Fruit fly (Drosophila melanogaster) whole organism, prepupa: ENCODE data around the gene CG5708.

ENCODE experiments used
- CG10631 ChIP-seq: fragments of 200-800 bp; sonication (Bioruptor generic); optimal IDR thresholded peaks from 2 replicates; lab custom pipeline; 2016; ENCODE audit warnings: missing biosample characterization, missing genetic modification characterization
- CG34406 ChIP-seq: fragments of 200-800 bp; sonication (Bioruptor generic); optimal IDR thresholded peaks from 3 replicates; lab custom pipeline; 2016; ENCODE audit warnings: missing biosample characterization, missing genetic modification characterization
- CG6808 ChIP-seq: fragments of 200-800 bp; sonication (Bioruptor generic); optimal IDR thresholded peaks from 3 replicates; lab custom pipeline; 2017; ENCODE audit warnings: missing biosample characterization, missing genetic modification characterization, mild to moderate bottlenecking, moderate library complexity, missing genetic modification reagents
- CG7368 ChIP-seq: fragments of 200-800 bp; sonication (Bioruptor generic); optimal IDR thresholded peaks from 3 replicates; lab custom pipeline; 2016; ENCODE audit warnings: missing biosample characterization, missing genetic modification characterization
- CG9139 ChIP-seq: fragments of 200-800 bp; sonication (Bioruptor generic); optimal IDR thresholded peaks from 3 replicates; lab custom pipeline; 2017; ENCODE audit warnings: missing biosample characterization, mild to moderate bottlenecking, missing genetic modification characterization
- Hr39 ChIP-seq: fragments of 200-800 bp; sonication (Bioruptor generic); optimal IDR thresholded peaks from 2 replicates; lab custom pipeline; 2016; ENCODE audit warnings: missing biosample characterization, missing genetic modification characterization
- Hr4 ChIP-seq: fragments of 200-800 bp; sonication (Bioruptor generic); optimal IDR thresholded peaks from 3 replicates; lab custom pipeline; 2016; ENCODE audit warnings: missing biosample characterization, missing genetic modification characterization
- Lpt ChIP-seq: fragments of 200-800 bp; sonication (Bioruptor generic); optimal IDR thresholded peaks from 3 replicates; lab custom pipeline; 2016; ENCODE audit warnings: missing biosample characterization, missing genetic modification characterization
- OdsH ChIP-seq: fragments of 200-800 bp; sonication (Bioruptor generic); optimal IDR thresholded peaks from 3 replicates; lab custom pipeline; 2016; ENCODE audit warnings: missing biosample characterization, missing genetic modification characterization
- cyc ChIP-seq: fragments of 200-800 bp; sonication (Bioruptor generic); optimal IDR thresholded peaks from 3 replicates; lab custom pipeline; 2016; ENCODE audit warnings: missing biosample characterization, missing genetic modification characterization
- dsx ChIP-seq: fragments of 200-800 bp; optimal IDR thresholded peaks from 3 replicates; lab custom pipeline; 2019; ENCODE audit warnings: missing biosample characterization, mild to moderate bottlenecking, missing genetic modification characterization, moderate library complexity; ENCODE audit not compliant: poor library complexity, severe bottlenecking
- eg ChIP-seq: fragments of 200-800 bp; sonication (Bioruptor generic); IDR thresholded peaks from 3 replicates; pipeline ENCODE4 v1.3.6; 2022; ENCODE audit warnings: missing biosample characterization, missing genetic modification characterization
- ss ChIP-seq, 2 experiments: fragments of 200-800 bp; sonication (Bioruptor generic); optimal IDR thresholded peaks; 2 replicates in 1 of 2; 3 replicates in 1 of 2; lab custom pipeline; 2017 to 2018; ENCODE audit warnings: mild to moderate bottlenecking in 2 of 2, missing biosample characterization in 2 of 2, missing genetic modification characterization in 2 of 2, moderate library complexity in 1 of 2
- svp ChIP-seq: fragments of 200-800 bp; sonication (Bioruptor generic); peaks from one replicate; lab custom pipeline; 2016; ENCODE audit warnings: missing biosample characterization, missing genetic modification characterization

DNA sequence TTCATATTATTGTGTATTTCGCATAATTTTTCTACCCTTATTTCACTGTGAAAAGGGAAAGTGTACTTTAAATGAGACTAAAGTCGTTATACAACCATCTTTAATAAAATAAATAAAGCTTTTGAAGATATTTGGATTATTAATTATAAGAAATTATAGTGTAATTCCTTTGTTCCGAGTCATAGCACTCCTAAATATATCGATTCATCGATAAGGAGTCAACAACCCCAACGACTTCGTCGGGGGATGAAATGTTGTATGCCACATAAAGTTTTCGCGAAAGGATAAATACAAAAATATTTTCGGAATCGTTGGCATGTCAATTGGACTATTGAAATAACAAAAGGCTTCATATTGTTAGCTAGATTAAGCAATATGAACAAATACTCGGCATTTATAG, 25.0 kb upstream of the CG5708 start, which contains the start of gene Ror:
- no peak for TF ChIP-seq CG7368 (GFP tag; lab: Kevin White, UChicago)
- TF ChIP-seq ss (GFP tag; optimal IDR thresholded peaks at IDR 0.05; lab: Kevin White, UChicago) = no peak
- no peak for TF ChIP-seq CG34406 (GFP tag; lab: Kevin White, UChicago)
- TF ChIP-seq cyc (GFP tag; lab: Kevin White, UChicago) = no peak
- TF ChIP-seq Lpt (GFP tag; lab: Kevin White, UChicago) = no peak
- TF ChIP-seq CG6808 (GFP tag; lab: Kevin White, UChicago) = no peak
- no peak for TF ChIP-seq Hr39 (GFP tag; lab: Kevin White, UChicago)
- no peak for TF ChIP-seq dsx (GFP tag; lab: Kevin White, UChicago)
- no peak for TF ChIP-seq CG10631 (GFP tag; lab: Kevin White, UChicago)
- TF ChIP-seq OdsH = no peak
- no peak for TF ChIP-seq Hr4 (GFP tag; lab: Kevin White, UChicago)
- no peak for TF ChIP-seq svp (GFP tag; lab: Kevin White, UChicago)
- no peak for TF ChIP-seq CG9139 (GFP tag; lab: Kevin White, UChicago)
- TF ChIP-seq eg (GFP tag; lab: Robert Waterston, UW) = no peak
